Worm (Caenorhabditis elegans): ENCODE results near the gene mdt-10.

ce11 chrII:7900190-7900672, 45.4 kb upstream of the mdt-10 start, which contains the start of gene rev-1:
- TF ChIP-seq mbf-1 (tag; optimal IDR thresholded peaks at IDR 0.05) (no peak), ztf-11 (tag; optimal IDR thresholded peaks at IDR 0.05) (no peak), nhr-25 (tag; optimal IDR thresholded peaks at IDR 0.05) (no peak)

Measured in whole organism, L2 larva.